Worm (Caenorhabditis elegans) whole organism, L4/young adult: ENCODE results near the gene Y32H12A.1.

Source experiments
- W03F9.2 ChIP-seq: fragments of 150-350 bp; optimal IDR thresholded peaks from 2 replicates; lab custom pipeline; 2014; ENCODE audit warnings: missing biosample characterization, missing genetic modification characterization
- dao-5 ChIP-seq: sonication (generic microtip); optimal IDR thresholded peaks from 2 replicates; lab custom pipeline; 2016; ENCODE audit warnings: missing genotype, missing genetic modification characterization, moderate library complexity, missing compliant biosample characterization
- him-1 ChIP-seq: sonication (generic microtip); optimal IDR thresholded peaks from 2 replicates; lab custom pipeline; 2016; ENCODE audit warnings: missing genotype, missing genetic modification reagents, missing genetic modification characterization, missing compliant biosample characterization

ce11 chrIII:5349250-5349649 is 12.8 kb upstream of the Y32H12A.1 start, which contains the start of gene thoc-5:
- TF ChIP-seq dao-5 (tag; lab: Kevin White, UChicago): no peak
- peak; percentile 70 for TF ChIP-seq W03F9.2 (tag; lab: Kevin White, UChicago)
- peak; percentile 18 for TF ChIP-seq him-1 (tag; lab: Kevin White, UChicago)
